Fruit fly (Drosophila melanogaster) whole organism, pupa: Measurements from ENCODE around the gene Duox.

Experiments used
- CG10348 ChIP-seq: fragments of 200-800 bp; sonication (Bioruptor generic); IDR thresholded peaks from 2 replicates; pipeline ENCODE4 v1.3.6; 2022; ENCODE audit warnings: missing biosample characterization, missing genetic modification characterization
- CG12605 ChIP-seq: fragments of 200-800 bp; sonication (Bioruptor generic); IDR thresholded peaks from 2 replicates; pipeline ENCODE4 v1.3.6; 2022; ENCODE audit warnings: missing biosample characterization, missing genetic modification characterization
- CG17806 ChIP-seq: fragments of 200-800 bp; sonication (Bioruptor generic); optimal IDR thresholded peaks from 2 replicates; lab custom pipeline; 2018; ENCODE audit warnings: missing biosample characterization, mild to moderate bottlenecking, missing genetic modification characterization, moderate library complexity
- D1 ChIP-seq: fragments of 200-800 bp; sonication (Bioruptor generic); optimal IDR thresholded peaks from 2 replicates; lab custom pipeline; 2018; ENCODE audit warnings: missing biosample characterization, mild to moderate bottlenecking, missing genetic modification characterization, moderate library complexity
- Pif1A ChIP-seq: fragments of 200-800 bp; sonication (Bioruptor generic); optimal IDR thresholded peaks from 3 replicates; lab custom pipeline; 2016; ENCODE audit warnings: missing biosample characterization, missing genetic modification characterization
- Pif1B ChIP-seq: fragments of 200-800 bp; sonication (Bioruptor generic); optimal IDR thresholded peaks from 3 replicates; lab custom pipeline; 2016; ENCODE audit warnings: missing biosample characterization, missing genetic modification characterization
- fd96Ca ChIP-seq: fragments of 200-800 bp; sonication (Bioruptor generic); IDR thresholded peaks from 3 replicates; pipeline ENCODE4 v1.3.6; 2022; ENCODE audit warnings: missing biosample characterization, missing genetic modification characterization
- gl ChIP-seq: fragments of 200-800 bp; sonication (Bioruptor generic); optimal IDR thresholded peaks from 2 replicates; lab custom pipeline; 2018; ENCODE audit warnings: missing biosample characterization, mild to moderate bottlenecking, missing genetic modification characterization

- peak; percentile 3 for TF ChIP-seq CG17806 (tag; lab: Kevin White, UChicago)
- TF ChIP-seq CG12605 (GFP tag; lab: Robert Waterston, UW) = peak; percentile 86
- peak; percentile 85 for TF ChIP-seq gl
- TF ChIP-seq Pif1B (GFP tag; lab: Kevin White, UChicago) = peak; percentile 35
- peak; percentile 67; the same call in 1 of the 3 replicates for TF ChIP-seq fd96Ca (GFP tag; lab: Robert Waterston, UW)
- peak; percentile 58 for TF ChIP-seq Pif1A (GFP tag; lab: Kevin White, UChicago)
- TF ChIP-seq D1 (tag; lab: Kevin White, UChicago) = no peak
- TF ChIP-seq CG10348 (GFP tag; lab: Robert Waterston, UW) = no peak
Observed at dm6 chr2L:2874542-2875194, 44.6 kb upstream of the Duox start, which contains the start of gene CG8814.
